Fruit fly (Drosophila melanogaster): ENCODE measurements around the gene oaf.

- no peak for TF ChIP-seq psq (optimal IDR thresholded peaks at IDR 0.05)
- TF ChIP-seq h (optimal IDR thresholded peaks at IDR 0.05): no peak
- no peak for TF ChIP-seq Sin3A (optimal IDR thresholded peaks at IDR 0.05)
- no peak for TF ChIP-seq ttk (optimal IDR thresholded peaks at IDR 0.05)
- no peak for TF ChIP-seq insv (optimal IDR thresholded peaks at IDR 0.05)
Observed at dm6 chr2L:2470585-2470984, 22.2 kb upstream of the oaf start.

Data from Kc167 (cell line).